Fruit fly (Drosophila melanogaster): Measurements from ENCODE around the gene Kah.

DNA sequence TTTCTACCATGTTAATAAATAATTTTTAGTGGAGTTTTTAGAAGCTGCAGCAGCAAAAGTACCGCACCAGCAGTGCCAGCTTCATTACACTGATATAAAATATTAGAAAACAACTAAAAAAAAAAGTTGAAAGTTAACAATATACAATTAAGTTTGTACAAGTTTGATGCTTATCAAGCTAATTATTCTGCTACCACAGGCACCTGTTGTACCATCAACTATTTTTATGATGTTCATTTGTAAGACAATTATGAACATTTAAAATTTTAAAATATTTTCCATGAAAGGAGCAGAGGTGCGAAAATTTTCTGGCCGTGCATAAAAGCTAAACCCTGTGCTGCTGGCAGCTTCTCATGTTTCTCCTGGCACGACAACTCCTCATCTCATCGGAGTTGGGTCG is 19.3 kb upstream of the Kah start:
- TF ChIP-seq h (optimal IDR thresholded peaks at IDR 0.05) (no peak), ttk (optimal IDR thresholded peaks at IDR 0.05) (no peak), psq (optimal IDR thresholded peaks at IDR 0.05) (no peak)

Measured in Kc167 (cell line).